Fruit fly (Drosophila melanogaster) whole organism, embryonic: Measurements from ENCODE around the gene PPP4R2r.

ENCODE experiments used
- Abd-B ChIP-seq: fragments of 200-800 bp; sonication (Bioruptor generic); optimal IDR thresholded peaks from 2 replicates; lab custom pipeline; 2018; ENCODE audit warnings: missing biosample characterization, mild to moderate bottlenecking, missing genetic modification characterization, moderate library complexity
- C15 ChIP-seq: fragments of 200-800 bp; sonication (Bioruptor generic); IDR thresholded peaks from 3 replicates; pipeline ENCODE4 v1.3.6; 2022; ENCODE audit warnings: missing biosample characterization, missing genetic modification characterization
- CG1024 ChIP-seq: fragments of 200-800 bp; sonication (Bioruptor generic); IDR thresholded peaks from 2 replicates; pipeline ENCODE4 v1.3.6; 2022; ENCODE audit warnings: missing biosample characterization, missing genetic modification characterization
- CG10431 ChIP-seq: fragments of 200-800 bp; sonication (Bioruptor generic); optimal IDR thresholded peaks from 3 replicates; lab custom pipeline; 2018; ENCODE audit warnings: missing biosample characterization, mild to moderate bottlenecking, missing genetic modification characterization
- CG10654 ChIP-seq: fragments of 200-800 bp; sonication (Bioruptor generic); optimal IDR thresholded peaks from 2 replicates; lab custom pipeline; 2016; ENCODE audit warnings: missing biosample characterization, missing genetic modification characterization
- CG11456 ChIP-seq: fragments of 200-800 bp; sonication (Bioruptor generic); IDR thresholded peaks from 3 replicates; pipeline ENCODE4 v1.3.6; 2022; ENCODE audit warnings: missing biosample characterization, missing genetic modification characterization
- CG12299 ChIP-seq: fragments of 200-800 bp; sonication (Bioruptor generic); optimal IDR thresholded peaks from 2 replicates; lab custom pipeline; 2018; ENCODE audit warnings: missing biosample characterization, mild to moderate bottlenecking, missing genetic modification characterization
- CG13296 ChIP-seq: fragments of 200-800 bp; sonication (Bioruptor generic); optimal IDR thresholded peaks from 3 replicates; lab custom pipeline; 2018; ENCODE audit warnings: missing biosample characterization, mild to moderate bottlenecking, missing genetic modification characterization
- CG16815 ChIP-seq: fragments of 200-800 bp; sonication (Bioruptor generic); optimal IDR thresholded peaks from 3 replicates; lab custom pipeline; 2017; ENCODE audit warnings: missing biosample characterization, mild to moderate bottlenecking, missing genetic modification characterization
- CG2889 ChIP-seq: fragments of 200-800 bp; sonication (Bioruptor generic); IDR thresholded peaks from 3 replicates; pipeline ENCODE4 v1.3.6; 2022; ENCODE audit warnings: missing biosample characterization, missing genetic modification characterization
- CG4404 ChIP-seq: fragments of 200-800 bp; sonication (Bioruptor generic); IDR thresholded peaks from 2 replicates; pipeline ENCODE4 v1.3.6; 2022; ENCODE audit warnings: missing biosample characterization, missing genetic modification characterization
- CG4617 ChIP-seq: fragments of 200-800 bp; sonication (Bioruptor generic); optimal IDR thresholded peaks from 3 replicates; lab custom pipeline; 2016; ENCODE audit warnings: missing biosample characterization, missing genetic modification characterization, borderline replicate concordance
- CG7271 ChIP-seq: fragments of 200-800 bp; sonication (Bioruptor generic); optimal IDR thresholded peaks from 2 replicates; lab custom pipeline; 2018; ENCODE audit warnings: missing biosample characterization, mild to moderate bottlenecking, missing genetic modification characterization, moderate library complexity
- CG8765 ChIP-seq: fragments of 200-800 bp; sonication (Bioruptor generic); IDR thresholded peaks from 2 replicates; pipeline ENCODE4 v1.3.6; 2022; ENCODE audit warnings: missing biosample characterization, missing genetic modification characterization
- CG8924 ChIP-seq: fragments of 200-800 bp; optimal IDR thresholded peaks from 3 replicates; lab custom pipeline; 2019; ENCODE audit warnings: missing biosample characterization, mild to moderate bottlenecking, missing genetic modification characterization, moderate library complexity
- CrebB ChIP-seq: fragments of 200-800 bp; sonication (Bioruptor generic); optimal IDR thresholded peaks from 3 replicates; lab custom pipeline; 2018; ENCODE audit warnings: missing biosample characterization, mild to moderate bottlenecking, missing genetic modification characterization
- Dbx ChIP-seq: fragments of 200-800 bp; sonication (Bioruptor generic); IDR thresholded peaks from 3 replicates; pipeline ENCODE4 v1.3.6; 2022; ENCODE audit warnings: missing biosample characterization, missing genetic modification characterization
- Ets97D ChIP-seq: fragments of 200-800 bp; sonication (Bioruptor generic); optimal IDR thresholded peaks from 3 replicates; lab custom pipeline; 2016; ENCODE audit warnings: missing biosample characterization, missing genetic modification characterization
- HmgZ ChIP-seq: fragments of 200-800 bp; sonication (Bioruptor generic); optimal IDR thresholded peaks from 2 replicates; lab custom pipeline; 2018; ENCODE audit warnings: missing biosample characterization, mild to moderate bottlenecking, missing genetic modification characterization
- Hr51 ChIP-seq, 2 experiments: fragments of 200-800 bp; sonication (Bioruptor generic); optimal IDR thresholded peaks; 2 replicates in 1 of 2; 3 replicates in 1 of 2; lab custom pipeline; 2016 to 2018; ENCODE audit warnings: missing biosample characterization in 2 of 2, missing genetic modification characterization in 2 of 2, mild to moderate bottlenecking in 1 of 2, moderate library complexity in 1 of 2
- Kr ChIP-seq: fragments of 200-800 bp; sonication (Bioruptor generic); optimal IDR thresholded peaks from 2 replicates; lab custom pipeline; 2017; ENCODE audit warnings: missing biosample characterization, mild to moderate bottlenecking, missing genetic modification characterization
- Max ChIP-seq: fragments of 200-800 bp; sonication (Bioruptor generic); optimal IDR thresholded peaks from 2 replicates; lab custom pipeline; 2016; ENCODE audit warnings: missing biosample characterization, mild to moderate bottlenecking, missing genetic modification characterization
- Meics ChIP-seq: fragments of 200-800 bp; sonication (Bioruptor generic); optimal IDR thresholded peaks from 2 replicates; lab custom pipeline; 2017; ENCODE audit warnings: missing biosample characterization, mild to moderate bottlenecking, missing genetic modification characterization
- NC2α ChIP-seq: fragments of 200-800 bp; sonication (Bioruptor generic); optimal IDR thresholded peaks from 2 replicates; lab custom pipeline; 2016; ENCODE audit warnings: missing biosample characterization, missing genetic modification characterization
- Pdp1 ChIP-seq, 2 experiments: fragments of 200-800 bp; sonication (Bioruptor generic); optimal IDR thresholded peaks; 3 replicates each; lab custom pipeline; 2016; ENCODE audit warnings: missing biosample characterization in 2 of 2, missing genetic modification characterization in 2 of 2, mild to moderate bottlenecking in 1 of 2, moderate library complexity in 1 of 2
- Ptx1 ChIP-seq: fragments of 200-800 bp; sonication (Bioruptor generic); IDR thresholded peaks from 2 replicates; pipeline ENCODE4 v1.3.6; 2022; ENCODE audit warnings: missing biosample characterization, missing genetic modification characterization
- Stat92E ChIP-seq, 3 experiments: fragments of >200 bp in 2 of 3; fragments of 200-800 bp in 1 of 3; sonication (Bioruptor generic) in 1 of 3; optimal IDR thresholded peaks; 2 replicates each; lab custom pipeline; 2017 to 2019; ENCODE audit warnings: missing biosample characterization in 3 of 3, missing genetic modification characterization in 3 of 3, mild to moderate bottlenecking in 1 of 3, moderate library complexity in 1 of 3
- YL-1 ChIP-seq: fragments of 200-800 bp; sonication (Bioruptor generic); optimal IDR thresholded peaks from 3 replicates; lab custom pipeline; 2017; ENCODE audit warnings: missing biosample characterization, mild to moderate bottlenecking, missing genetic modification characterization
- ac ChIP-seq: fragments of 200-800 bp; sonication (Bioruptor generic); optimal IDR thresholded peaks from 3 replicates; lab custom pipeline; 2017; ENCODE audit warnings: missing biosample characterization, mild to moderate bottlenecking, missing genetic modification characterization
- ap ChIP-seq: fragments of 200-800 bp; sonication (Bioruptor generic); IDR thresholded peaks from 2 replicates; pipeline ENCODE4 v1.3.6; 2022; ENCODE audit warnings: missing biosample characterization, missing genetic modification characterization
- ase ChIP-seq: fragments of 200-800 bp; sonication (Bioruptor generic); IDR thresholded peaks from 3 replicates; pipeline ENCODE4 v1.3.6; 2022; ENCODE audit warnings: missing biosample characterization, missing genetic modification characterization
- ash1 ChIP-seq: fragments of 200-800 bp; sonication (Bioruptor generic); optimal IDR thresholded peaks from 2 replicates; lab custom pipeline; 2018; ENCODE audit warnings: missing biosample characterization, mild to moderate bottlenecking, missing genetic modification characterization
- bcd ChIP-seq: fragments of 200-800 bp; sonication (Bioruptor generic); optimal IDR thresholded peaks from 2 replicates; lab custom pipeline; 2017; ENCODE audit warnings: missing biosample characterization, mild to moderate bottlenecking, missing genetic modification characterization
- bowl ChIP-seq: fragments of 200-800 bp; sonication (Bioruptor generic); IDR thresholded peaks from 2 replicates; pipeline ENCODE4 v1.3.6; 2022; ENCODE audit warnings: missing biosample characterization, missing genetic modification characterization
- cwo ChIP-seq: fragments of 200-800 bp; sonication (Bioruptor generic); optimal IDR thresholded peaks from 3 replicates; lab custom pipeline; 2017; ENCODE audit warnings: missing biosample characterization, missing genetic modification characterization, mild to moderate bottlenecking, moderate library complexity, missing genetic modification reagents
- esg ChIP-seq: fragments of 200-800 bp; sonication (Bioruptor generic); conservative IDR thresholded peaks from 2 replicates; pipeline ENCODE4 v1.3.6; 2022; ENCODE audit warnings: missing biosample characterization, missing genetic modification characterization
- exex ChIP-seq: fragments of 200-800 bp; sonication (Bioruptor generic); optimal IDR thresholded peaks from 4 replicates; lab custom pipeline; 2018; ENCODE audit warnings: missing biosample characterization, mild to moderate bottlenecking, missing genetic modification characterization, moderate library complexity
- jumu ChIP-seq: fragments of 200-800 bp; sonication (Bioruptor generic); optimal IDR thresholded peaks from 3 replicates; lab custom pipeline; 2016; ENCODE audit warnings: missing biosample characterization, missing genetic modification characterization
- odd ChIP-seq: fragments of 200-800 bp; sonication (Bioruptor generic); optimal IDR thresholded peaks from 2 replicates; lab custom pipeline; 2017; ENCODE audit warnings: missing biosample characterization, mild to moderate bottlenecking, missing genetic modification characterization
- p53 ChIP-seq: fragments of 200-800 bp; sonication (Bioruptor generic); optimal IDR thresholded peaks from 2 replicates; lab custom pipeline; 2016; ENCODE audit warnings: missing biosample characterization, missing genetic modification characterization
- pb ChIP-seq: fragments of 200-800 bp; sonication (Bioruptor generic); optimal IDR thresholded peaks from 3 replicates; lab custom pipeline; 2016; ENCODE audit warnings: missing biosample characterization, missing genetic modification characterization
- prd ChIP-seq, 3 experiments: fragments of >200 bp in 2 of 3; fragments of 200-800 bp in 1 of 3; sonication (Bioruptor generic) in 1 of 3; optimal IDR thresholded peaks in 2 of 3; IDR thresholded peaks in 1 of 3; 2 replicates in 2 of 3; 3 replicates in 1 of 3; pipeline versions ENCODE4 v1.3.6 to Lab custom; 2017 to 2022; ENCODE audit warnings: missing biosample characterization in 1 of 3, missing genetic modification characterization in 1 of 3
- schlank ChIP-seq: fragments of 200-800 bp; sonication (Bioruptor generic); optimal IDR thresholded peaks from 2 replicates; lab custom pipeline; 2018; ENCODE audit warnings: missing biosample characterization, mild to moderate bottlenecking, missing genetic modification characterization
- seq ChIP-seq: fragments of 200-800 bp; sonication (Bioruptor generic); IDR thresholded peaks from 2 replicates; pipeline ENCODE4 v1.3.6; 2022; ENCODE audit warnings: missing biosample characterization, missing genetic modification characterization
- stc ChIP-seq: fragments of 200-800 bp; sonication (Bioruptor generic); IDR thresholded peaks from 2 replicates; pipeline ENCODE4 v1.3.6; 2022; ENCODE audit warnings: missing biosample characterization, missing genetic modification characterization
- tll ChIP-seq, 2 experiments: fragments of 200-800 bp in 1 of 2; fragments of >200 bp in 1 of 2; sonication (Bioruptor generic) in 1 of 2; optimal IDR thresholded peaks; 2 replicates each; lab custom pipeline; 2017 to 2019; ENCODE audit warnings: missing biosample characterization in 2 of 2, missing genetic modification characterization in 2 of 2, mild to moderate bottlenecking in 1 of 2, moderate library complexity in 1 of 2
- vvl ChIP-seq: fragments of 200-800 bp; sonication (Bioruptor generic); IDR thresholded peaks from 2 replicates; pipeline ENCODE4 v1.3.6; 2022; ENCODE audit warnings: missing biosample characterization, missing genetic modification characterization

PPP4R2r gene

DNA sequence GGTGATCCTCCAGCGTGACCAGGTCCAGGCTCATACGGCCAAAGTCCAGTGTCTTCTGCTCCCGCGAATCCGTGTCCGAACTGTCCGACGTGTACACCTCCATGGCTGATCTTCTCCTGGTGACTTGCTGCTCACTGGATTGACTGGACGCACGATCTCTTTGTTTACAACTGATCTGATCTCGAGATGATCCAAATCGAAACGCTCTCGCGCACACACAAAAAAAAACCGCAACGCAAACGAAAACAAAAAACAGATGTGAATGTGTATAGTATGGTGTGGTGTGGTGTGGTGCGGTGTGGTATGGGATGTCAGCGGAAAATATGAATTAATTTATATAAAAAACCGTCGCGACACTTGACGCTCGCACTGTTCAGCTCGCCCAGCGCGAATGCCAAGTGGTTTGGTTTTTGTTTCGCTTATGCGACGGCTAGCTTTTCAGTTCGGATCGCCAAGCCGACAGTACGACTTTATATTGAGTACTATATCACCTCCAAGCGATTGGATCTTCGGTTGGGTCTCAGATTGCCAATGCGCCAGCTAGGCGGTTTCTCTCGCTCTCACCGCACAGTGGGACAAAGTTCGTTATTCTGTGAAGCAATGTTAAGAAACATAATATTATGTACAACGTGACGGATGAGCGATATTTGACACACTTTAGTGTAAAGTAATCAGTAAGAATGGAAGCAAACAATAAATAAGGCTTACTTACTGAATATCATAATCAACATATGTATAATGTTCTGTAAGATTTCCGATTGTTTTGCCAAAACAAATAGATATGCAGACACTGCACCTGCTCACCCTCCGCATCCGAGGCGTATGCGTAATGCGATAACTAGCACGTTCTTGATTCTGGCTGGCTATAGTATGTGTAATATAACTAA lies 7.7 kb downstream of the PPP4R2r start (continued):
- TF ChIP-seq Stat92E (GFP tag; optimal IDR thresholded peaks at IDR 0.05; lab: Kevin White, UChicago) (no peak), CG4404 (GFP tag; lab: Robert Waterston, UW) (no peak), bowl (no peak), ash1 (no peak), Kr (GFP tag; lab: Kevin White, UChicago) (no peak), CG13296 (GFP tag; lab: Kevin White, UChicago) (peak; percentile 73), esg (GFP tag; lab: Robert Waterston, UW) (peak; percentile 33; the same call in 1 of the 2 replicates), bcd (peak; percentile 45), Ets97D (no peak), Abd-B (GFP tag; lab: Kevin White, UChicago) (no peak), p53 (GFP tag; lab: Kevin White, UChicago) (no peak), C15 (0 out of 3 replicates have a peak, but pooled peaks have one; percentile 15), ap (GFP tag; lab: Robert Waterston, UW) (no peak), Max (GFP tag; lab: Kevin White, UChicago) (peak; percentile 2), CG12299 (tag; lab: Kevin White, UChicago) (peak; percentile 36), CG8765 (GFP tag; lab: Robert Waterston, UW) (no peak), pb (no peak), tll (GFP tag; optimal IDR thresholded peaks at IDR 0.05; lab: Kevin White, UChicago) (no peak), YL-1 (no peak), ase (GFP tag; lab: Robert Waterston, UW) (0 out of 3 replicates have a peak, but pooled peaks have one; percentile 16), Dbx (GFP tag; lab: Robert Waterston, UW) (peak; percentile 64), odd (GFP tag; lab: Kevin White, UChicago) (peak; percentile 49), CG10654 (peak; percentile 37), CG10431 (GFP tag; lab: Kevin White, UChicago) (no peak), prd (optimal IDR thresholded peaks at IDR 0.05; lab: Kevin White, UChicago) (no peak), prd (GFP tag; IDR thresholded peaks at IDR 0.05; lab: Robert Waterston, UW) (peak; percentile 62; the same call in 2 of the 3 replicates), HmgZ (tag; lab: Kevin White, UChicago) (peak; percentile 57), Ptx1 (GFP tag; lab: Robert Waterston, UW) (peak; percentile 58), CrebB (peak; percentile 56), CG1024 (GFP tag; lab: Robert Waterston, UW) (peak; percentile 36; the same call in 1 of the 2 replicates), ac (GFP tag; lab: Kevin White, UChicago) (no peak), vvl (GFP tag; lab: Robert Waterston, UW) (peak; percentile 51), exex (no peak), seq (GFP tag; lab: Robert Waterston, UW) (0 out of 2 replicates have a peak, but pooled peaks have one; percentile 21), Hr51 (GFP tag; optimal IDR thresholded peaks at IDR 0.05; lab: Kevin White, UChicago) (peak; percentile 43 to 76), Meics (GFP tag; lab: Kevin White, UChicago) (peak; percentile 79), Pdp1 (GFP tag; optimal IDR thresholded peaks at IDR 0.05; lab: Kevin White, UChicago) (peak; percentile 48 to 60), cwo (GFP tag; lab: Kevin White, UChicago) (peak; percentile 86), stc (GFP tag; lab: Robert Waterston, UW) (peak; percentile 43), CG4617 (GFP tag; lab: Kevin White, UChicago) (no peak), CG8924 (tag; lab: Kevin White, UChicago) (peak; percentile 61), CG2889 (GFP tag; lab: Robert Waterston, UW) (no peak), schlank (peak; percentile 65), CG7271 (tag; lab: Kevin White, UChicago) (no peak), CG11456 (0 out of 3 replicates have a peak, but pooled peaks have one; percentile 42), jumu (GFP tag; lab: Kevin White, UChicago) (peak; percentile 27), CG16815 (GFP tag; lab: Kevin White, UChicago) (peak; percentile 32), NC2α (GFP tag; lab: Kevin White, UChicago) (no peak)
